Fruit fly (Drosophila melanogaster) whole organism: Measurements from ENCODE around the gene CG5281.

Source experiments
- EcR ChIP-seq, 2 experiments: fragments of >200 bp; optimal IDR thresholded peaks; 2 replicates each; lab custom pipeline; 2017; ENCODE audit warnings: missing biosample characterization in 2 of 2, missing genetic modification characterization in 2 of 2, missing genetic modification reagents in 2 of 2
- pan ChIP-seq: fragments of >200 bp; optimal IDR thresholded peaks from 2 replicates; lab custom pipeline; 2017
- psq ChIP-seq: fragments of >200 bp; optimal IDR thresholded peaks from 2 replicates; lab custom pipeline; 2017

dm6 chr3R:11469745-11470144 is 34.1 kb downstream of the CG5281 start:
- TF ChIP-seq EcR (GFP tag; optimal IDR thresholded peaks at IDR 0.05; lab: Kevin White, UChicago) (no peak), psq (lab: Kevin White, UChicago) (no peak), pan (lab: Kevin White, UChicago) (no peak)
